Fruit fly (Drosophila melanogaster) whole organism, larva: ENCODE data around the gene Sgs1.
A peak's percentile ranks its signal among the peaks of the same experiment; 100 is the strongest.

Source experiments
- noc ChIP-seq: fragments of 200-800 bp; sonication (Bioruptor generic); optimal IDR thresholded peaks from 3 replicates; lab custom pipeline; 2019; ENCODE audit warnings: missing biosample characterization, mild to moderate bottlenecking, missing genetic modification characterization, moderate library complexity

Gene Sgs1

DNA sequence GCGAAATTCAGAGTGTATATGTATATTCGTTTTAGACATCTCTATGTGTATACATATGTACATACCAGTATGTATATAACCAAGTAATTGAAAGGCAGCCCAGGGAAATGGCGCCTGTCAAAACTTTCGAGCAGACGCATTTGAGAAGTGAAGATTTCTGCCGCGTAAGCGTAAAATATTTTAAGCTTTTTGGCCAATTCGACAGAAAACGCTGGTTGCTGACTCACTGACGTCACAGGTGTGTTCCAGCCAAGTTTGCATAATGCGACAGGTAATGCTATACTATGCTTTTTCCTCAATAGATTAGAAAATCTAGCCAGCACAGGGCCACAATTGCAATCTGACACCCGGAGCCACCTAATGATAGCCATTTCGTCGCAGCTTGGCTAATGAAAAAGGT is 20.5 kb upstream of the Sgs1 start:
- no peak for TF ChIP-seq noc

DNA sequence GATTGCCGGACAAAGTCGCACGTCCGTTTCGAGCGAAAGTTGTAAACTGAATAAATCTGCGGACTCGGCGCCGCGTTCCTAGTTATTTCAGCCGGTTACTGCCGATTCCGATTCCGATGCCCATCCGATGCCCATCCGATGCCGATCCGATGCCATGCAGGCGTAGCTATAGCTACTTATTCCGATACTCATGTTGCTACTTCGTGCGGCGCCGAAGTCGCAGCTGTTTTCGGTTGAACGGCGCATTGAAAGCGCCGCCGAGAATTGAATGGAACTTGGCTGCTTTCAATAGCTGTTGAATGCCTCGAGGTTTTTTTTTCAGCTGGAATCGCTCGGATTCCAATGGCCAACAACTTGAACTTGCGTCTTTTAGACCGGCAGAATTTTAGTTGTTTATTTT is 8.9 kb upstream of the Sgs1 start:
- TF ChIP-seq noc = no peak

DNA sequence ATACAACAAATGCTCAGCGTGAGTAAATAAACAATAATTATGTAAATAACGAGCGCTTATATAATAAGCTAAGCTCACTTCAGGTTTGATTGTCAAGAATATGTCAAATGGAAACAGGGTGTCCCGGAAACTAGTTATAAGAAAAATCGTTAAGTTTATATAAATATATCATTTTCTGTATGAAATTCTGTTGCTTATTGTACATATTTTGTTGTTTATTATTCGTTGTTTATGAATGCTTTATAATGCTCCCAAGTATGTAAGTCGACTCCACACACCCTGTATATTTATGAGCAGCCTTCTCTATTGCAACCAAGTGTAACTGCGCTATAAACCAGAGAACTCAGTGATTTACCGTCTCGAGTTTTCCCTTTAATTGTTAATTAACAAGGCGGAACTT is 6.7 kb upstream of the Sgs1 start:
- no peak for TF ChIP-seq noc

DNA sequence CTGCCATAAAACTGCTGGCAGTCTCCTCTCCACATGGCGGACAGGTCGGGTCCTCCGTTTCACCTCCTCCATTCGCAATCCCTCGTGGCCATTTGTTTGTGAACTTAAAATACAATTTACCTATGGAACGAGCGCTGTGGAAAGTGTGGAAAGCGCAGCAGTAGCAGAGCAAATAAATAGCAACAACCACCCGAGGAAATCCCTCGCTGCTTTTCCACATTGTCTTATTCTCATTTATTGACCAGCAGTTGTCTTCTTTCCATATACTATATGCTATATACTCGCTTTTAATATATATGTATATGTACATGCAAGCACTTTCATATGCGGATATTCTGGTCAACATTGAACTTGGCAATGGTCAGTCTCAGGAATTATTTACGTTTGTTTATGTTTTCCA is 4.9 kb upstream of the Sgs1 start, which contains the start of gene hoe1:
TSS of gene hoe1 (minus strand) at position 101 of the 400 bp plus-strand sequence.
- no peak for TF ChIP-seq noc

DNA sequence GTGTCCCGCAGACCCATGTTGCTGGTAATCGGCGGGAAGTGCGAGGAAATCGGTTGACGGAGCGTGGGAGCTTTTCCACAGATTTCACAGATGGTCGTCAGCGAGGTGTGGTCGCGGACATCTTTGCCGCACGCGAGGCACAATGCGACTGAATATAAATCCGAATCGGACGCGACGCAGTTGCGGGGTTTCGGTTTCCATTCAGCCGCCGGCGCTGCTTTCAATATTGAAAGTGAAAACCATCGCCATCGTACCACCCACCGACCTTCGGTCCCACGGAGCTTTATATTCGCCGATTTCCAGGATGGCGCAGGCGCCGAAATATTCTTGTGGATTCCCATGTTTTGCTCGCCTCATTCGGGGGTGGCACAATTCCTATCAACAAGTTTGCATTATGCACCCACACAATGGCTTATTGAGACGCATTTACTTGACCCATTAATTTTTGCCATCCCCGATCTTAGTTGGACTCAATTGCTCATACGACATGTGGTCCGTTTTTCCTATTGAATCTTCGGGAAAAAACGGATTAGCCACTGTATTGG is 812 bp upstream of the Sgs1 start, which contains the start of gene hoe2:
TSS of gene hoe2 (minus strand) at position 126 of the 545 bp plus-strand sequence.
- no peak for TF ChIP-seq noc

DNA sequence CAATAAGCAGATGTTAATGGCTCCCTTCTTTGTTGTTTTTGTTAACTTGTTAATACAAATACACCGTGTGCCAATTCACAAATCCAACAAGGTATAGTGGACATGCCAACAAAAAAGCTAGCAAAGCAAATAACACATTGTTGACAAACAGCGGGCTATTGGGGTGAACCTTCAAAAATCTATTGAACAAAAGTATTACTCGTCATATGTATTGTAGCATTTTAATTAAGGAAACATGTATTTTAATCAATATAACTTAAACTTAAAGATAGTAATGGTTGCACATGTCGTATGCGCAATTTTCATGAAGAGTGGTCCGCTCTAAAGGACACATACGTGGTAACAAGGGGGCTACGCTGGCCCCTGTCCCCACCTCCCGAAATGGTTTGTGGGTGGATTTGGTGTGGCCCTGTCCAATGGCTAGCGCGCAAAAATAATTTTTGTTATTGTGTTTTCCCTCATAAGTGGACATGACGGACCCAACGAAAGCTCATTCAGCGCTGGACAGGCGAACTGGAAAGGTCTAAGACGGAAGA is 5.1 kb downstream of the Sgs1 start, which contains the start of gene synr:
TSS of gene synr (plus strand) at position 486 of the 536 bp plus-strand sequence.
- no peak for TF ChIP-seq noc

DNA sequence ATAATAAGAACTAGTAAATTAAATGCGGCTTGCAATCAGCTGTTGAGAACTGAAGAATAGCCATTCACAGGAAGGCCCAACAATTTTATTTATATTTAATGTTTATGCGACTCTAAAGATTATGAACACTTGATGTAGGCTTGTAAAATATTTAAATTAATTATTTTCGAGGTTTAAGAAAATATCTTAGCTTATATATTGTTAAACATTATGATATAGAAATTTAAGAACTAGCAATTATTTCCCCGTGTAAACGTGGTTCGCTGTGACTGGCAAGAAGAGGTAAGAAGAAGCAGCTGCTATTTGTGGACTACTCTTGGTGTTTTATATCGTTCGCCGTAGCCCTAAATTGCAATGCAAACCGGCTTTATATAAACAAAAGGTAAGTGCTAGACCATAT is 8.1 kb downstream of the Sgs1 start, which contains the start of the genes mRpL24 and betaggt-I:
TSS of gene mRpL24 (minus strand) at position 62 of the 400 bp plus-strand sequence.
TSS of gene betaggt-I (plus strand) at position 280 of the 400 bp plus-strand sequence.
- peak; percentile 97 for TF ChIP-seq noc

DNA sequence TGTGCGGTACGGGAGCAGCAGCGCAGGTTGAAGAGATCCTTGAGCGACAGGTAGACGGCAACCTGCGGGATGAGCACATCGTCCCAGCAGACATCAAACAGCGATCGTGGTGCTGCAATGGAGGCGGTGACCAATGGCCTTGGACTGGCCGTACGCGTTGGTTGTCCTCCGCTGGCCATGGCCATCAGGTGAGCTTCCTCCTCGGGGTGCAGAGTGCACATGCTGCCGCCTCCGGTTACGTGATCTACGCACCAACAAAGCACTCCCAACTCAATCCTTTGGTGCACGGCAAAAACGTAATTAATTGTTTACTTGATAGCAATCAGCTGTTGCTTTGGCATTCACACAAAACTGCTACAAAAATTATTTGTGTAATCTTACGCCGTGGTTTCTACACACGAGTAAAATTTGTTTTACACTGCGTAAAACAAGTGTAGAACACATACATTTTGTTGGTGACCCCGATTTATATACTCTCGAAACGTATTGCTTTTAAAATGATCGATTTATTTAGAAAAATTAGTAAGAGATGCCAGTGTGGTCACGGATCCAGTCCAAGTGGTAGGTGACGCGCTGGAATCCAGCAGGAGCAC is 12.3 kb downstream of the Sgs1 start, which contains the start of gene jet:
TSS of gene jet (minus strand) at position 332 of the 593 bp plus-strand sequence.
- no peak for TF ChIP-seq noc

DNA sequence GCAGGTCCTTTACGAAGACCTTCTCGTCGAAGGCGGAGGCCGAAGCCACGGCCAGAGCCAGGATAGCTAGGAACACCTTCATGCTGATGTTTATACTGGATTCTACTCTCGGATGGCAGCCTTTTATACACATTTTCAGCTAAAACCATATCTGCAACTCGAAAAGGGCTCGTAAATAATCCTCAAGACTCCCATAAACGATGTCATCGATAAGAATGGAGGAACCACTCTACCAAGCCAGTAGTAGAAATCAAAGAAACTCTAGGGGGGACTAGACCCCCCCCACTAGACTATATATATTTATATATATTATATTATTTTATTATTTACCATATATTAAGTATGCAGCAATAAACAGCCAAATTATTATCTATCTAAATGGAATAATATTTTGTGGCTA is 13.5 kb downstream of the Sgs1 start, which contains the start of gene Jon25Biii:
TSS of gene Jon25Biii (minus strand) at position 101 of the 400 bp plus-strand sequence.
- TF ChIP-seq noc = peak; percentile 28

DNA sequence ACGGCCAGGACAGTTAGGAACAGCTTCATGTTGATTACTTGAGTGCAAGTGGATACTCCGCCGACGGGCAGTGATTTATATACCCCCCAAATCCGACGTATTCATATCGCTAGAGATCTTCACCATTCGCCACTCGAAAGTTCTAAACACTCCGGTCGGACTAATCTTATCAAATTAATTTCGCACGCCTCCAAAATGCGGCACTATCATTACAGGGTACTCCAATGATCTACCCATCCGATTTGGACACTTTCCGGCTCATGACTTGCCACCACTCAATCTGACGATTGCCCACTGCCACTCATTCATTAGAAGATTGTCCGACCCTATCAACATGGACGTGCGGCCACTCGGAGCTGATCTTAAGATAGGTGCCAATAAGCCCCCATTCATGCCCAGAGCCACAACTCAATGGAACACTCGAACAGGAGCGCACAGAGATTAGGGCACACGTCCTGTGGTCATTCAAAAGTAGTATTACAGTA is 15.9 kb downstream of the Sgs1 start, which contains the start of gene Jon25Bii:
TSS of gene Jon25Bii (minus strand) at position 51 of the 485 bp plus-strand sequence.
- TF ChIP-seq noc = no peak

DNA sequence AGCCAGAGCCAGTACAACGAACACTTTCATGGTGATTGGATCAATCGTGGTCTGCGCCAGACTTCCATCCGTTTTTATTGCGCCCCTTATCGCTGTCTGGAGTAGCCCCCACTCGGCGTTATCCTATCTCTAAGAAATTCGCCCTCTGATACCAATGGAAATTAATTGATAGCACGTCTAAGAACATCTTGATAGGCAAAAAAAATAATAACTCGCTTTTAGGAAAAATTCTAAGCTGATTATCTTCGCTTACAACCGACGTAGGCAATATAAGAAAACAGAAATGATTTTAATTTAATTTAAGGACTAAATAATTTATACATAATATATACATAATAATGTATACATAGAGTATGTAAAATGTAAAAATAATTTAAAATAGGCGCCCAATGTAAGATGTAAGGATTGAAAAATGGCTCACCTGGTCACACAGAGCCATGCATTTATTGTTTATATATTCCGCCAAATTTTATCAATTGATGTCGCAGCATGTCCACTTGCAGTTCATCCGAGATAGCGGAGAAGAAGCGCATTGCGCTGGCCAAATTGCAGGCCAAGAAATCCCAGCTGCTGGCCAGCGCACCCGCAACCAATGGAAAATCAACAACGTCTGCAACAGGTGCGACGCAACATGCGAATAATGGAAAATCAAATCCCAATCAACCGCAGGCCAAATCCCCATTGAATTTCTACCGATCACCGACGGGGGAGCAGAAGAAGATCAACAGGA is 18.1 kb downstream of the Sgs1 start, which contains the start of the genes Jon25Bi and Marcal1:
TSS of gene Jon25Bi (minus strand) at position 51 of the 730 bp plus-strand sequence.
TSS of gene Marcal1 (plus strand) at position 416 of the 730 bp plus-strand sequence.
- TF ChIP-seq noc = no peak

DNA sequence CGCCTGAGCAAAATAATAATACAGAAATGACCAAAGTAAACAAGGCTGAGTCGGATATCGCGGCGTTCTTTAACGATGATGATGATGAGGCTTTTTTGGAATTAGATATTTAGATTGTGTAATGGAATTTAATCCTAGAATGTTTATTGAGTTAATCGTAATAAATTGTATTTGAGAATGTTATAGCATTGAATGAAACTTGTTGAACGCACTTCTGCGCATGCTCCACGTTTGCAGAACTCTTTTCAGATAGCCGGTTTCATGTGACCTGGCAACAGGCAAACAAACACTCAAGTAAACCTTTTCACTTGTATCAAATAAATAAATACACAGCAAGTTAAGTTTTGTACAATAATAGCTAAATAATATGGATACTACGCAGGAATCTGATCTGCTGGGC is 20.9 kb downstream of the Sgs1 start, which contains the start of gene CG34124:
TSS of gene CG34124 (plus strand) at position 301 of the 400 bp plus-strand sequence.
- TF ChIP-seq noc = no peak

DNA sequence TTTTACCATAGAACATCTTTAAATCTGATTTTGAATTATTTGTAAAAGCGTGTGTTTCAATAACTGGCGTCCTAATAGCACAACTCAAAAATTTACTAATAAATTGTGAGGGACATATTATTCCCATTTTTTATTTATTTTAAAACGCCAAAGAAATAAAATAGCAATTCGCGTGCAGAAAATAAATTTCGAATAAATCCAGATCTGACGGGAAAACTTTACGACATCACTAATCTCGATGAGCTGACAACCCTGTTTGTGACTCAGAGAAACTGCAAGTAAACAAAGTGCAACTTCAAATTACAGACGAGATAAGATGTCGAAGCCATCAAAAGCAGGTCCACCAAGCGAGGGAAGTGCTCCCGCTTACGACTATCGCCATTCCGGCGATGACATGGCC is 28.2 kb downstream of the Sgs1 start, which contains the start of gene CG34125:
TSS of gene CG34125 (plus strand) at position 254 of the 400 bp plus-strand sequence.
- no peak for TF ChIP-seq noc

DNA sequence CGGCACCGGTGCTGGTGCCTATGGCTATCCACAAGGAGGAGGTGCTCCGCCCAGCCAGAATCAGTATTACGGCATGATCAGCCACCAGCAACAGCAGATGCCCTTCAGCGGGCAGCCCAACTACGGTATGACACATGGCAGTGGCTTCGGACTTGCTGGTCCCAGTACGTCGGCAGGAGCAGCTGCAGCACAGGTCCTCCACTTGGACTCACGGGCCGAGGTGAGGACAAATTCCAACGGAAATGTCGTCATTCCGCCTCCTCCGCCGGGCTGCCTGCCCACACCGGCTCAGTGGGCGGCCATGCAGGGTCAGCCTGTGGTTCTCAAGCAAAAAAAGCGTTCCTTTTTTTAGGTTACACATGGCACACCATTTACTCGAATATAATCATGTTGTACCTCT is 28.7 kb downstream of the Sgs1 start:
- no peak for TF ChIP-seq noc

DNA sequence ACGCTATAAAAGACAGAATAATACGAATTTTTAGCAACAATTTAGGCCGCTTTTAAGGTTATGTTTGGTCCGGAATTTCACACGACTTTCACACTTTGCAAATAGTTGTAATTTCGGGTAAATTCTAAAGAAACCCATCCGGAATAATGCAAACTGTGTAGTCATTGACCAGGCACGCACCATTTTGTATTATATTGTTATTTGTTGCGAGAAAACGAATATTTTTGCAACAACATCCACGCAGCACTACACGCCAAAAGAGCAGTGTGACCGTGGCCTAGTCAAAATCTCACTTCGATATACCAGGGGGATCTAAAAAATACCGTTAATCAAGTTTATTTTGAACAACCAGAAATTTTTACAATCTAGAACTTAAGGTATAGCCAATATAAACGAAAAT is 30.3 kb downstream of the Sgs1 start, which contains the start of gene eIF3i:
TSS of gene eIF3i (minus strand) at position 265 of the 400 bp plus-strand sequence.
- TF ChIP-seq noc = no peak

DNA sequence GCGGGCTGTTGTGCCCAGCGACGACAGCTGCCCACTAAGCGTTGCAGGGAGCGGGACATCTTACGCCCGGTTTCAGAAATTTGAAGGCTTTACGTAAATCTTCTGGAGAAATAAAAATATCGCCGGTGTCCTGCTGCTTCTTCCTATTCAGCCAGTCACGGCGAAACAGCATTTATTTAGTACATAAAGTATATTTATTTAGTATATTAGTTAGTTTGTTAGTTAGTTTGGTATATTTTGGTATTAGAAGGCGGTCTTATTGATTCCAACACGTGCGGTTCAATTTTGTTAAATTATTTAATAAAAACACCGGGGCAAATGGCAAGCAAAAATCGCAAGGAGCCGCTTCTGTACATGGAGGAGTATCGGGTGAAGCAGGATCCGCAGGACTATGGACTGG is 31.6 kb downstream of the Sgs1 start, which contains the start of the genes Scox and Polr1C:
TSS of gene Scox (minus strand) at position 169 of the 400 bp plus-strand sequence.
TSS of gene Polr1C (plus strand) at position 238 of the 400 bp plus-strand sequence.
- TF ChIP-seq noc = no peak
